Worm (Caenorhabditis elegans) whole organism, L2 larva: ENCODE measurements around the gene pmp-1.

Experiments used
- ZK546.5 ChIP-seq: sonication (generic microtip); optimal IDR thresholded peaks from 2 replicates; lab custom pipeline; 2017; ENCODE audit warnings: missing biosample characterization, missing genetic modification characterization
- fos-1 ChIP-seq: fragments of 150-350 bp; optimal IDR thresholded peaks from 2 replicates; lab custom pipeline; 2014; ENCODE audit warnings: missing biosample characterization, missing genetic modification characterization
- lin-39 ChIP-seq: fragments of 150-350 bp; optimal IDR thresholded peaks from 2 replicates; lab custom pipeline; 2014; ENCODE audit warnings: missing biosample characterization, missing genetic modification reagents, missing genetic modification characterization
- unc-62 ChIP-seq: fragments of 150-350 bp; optimal IDR thresholded peaks from 2 replicates; lab custom pipeline; 2014; ENCODE audit warnings: missing biosample characterization, missing genetic modification reagents, missing genetic modification characterization

- TF ChIP-seq ZK546.5, result no peak
- TF ChIP-seq fos-1 (tag; lab: Kevin White, UChicago), result no peak
- no peak for TF ChIP-seq unc-62 (GFP tag; lab: Kevin White, UChicago)
- no peak for TF ChIP-seq lin-39 (tag; lab: Kevin White, UChicago)
Observed at ce11 chrII:6863652-6864051, 19.9 kb downstream of the pmp-1 start, which contains the start of gene aff-1.
